Worm (Caenorhabditis elegans) whole organism, L3 larva: ENCODE results near the gene col-132.
A peak's percentile ranks its signal among the peaks of the same experiment; 100 is the strongest.

Source experiments
- aly-2 ChIP-seq: fragments of 150-350 bp; optimal IDR thresholded peaks from 2 replicates; lab custom pipeline; 2014; ENCODE audit warnings: missing biosample characterization, missing genetic modification characterization
- ama-1 ChIP-seq: fragments of 150-350 bp; optimal IDR thresholded peaks from 2 replicates; lab custom pipeline; 2018
- ceh-16 ChIP-seq: sonication (generic microtip); optimal IDR thresholded peaks from 2 replicates; lab custom pipeline; 2017; ENCODE audit warnings: missing biosample characterization, missing genetic modification characterization
- nfya-1 ChIP-seq: sonication (generic microtip); optimal IDR thresholded peaks from 2 replicates; lab custom pipeline; 2017; ENCODE audit warnings: missing genetic modification characterization, mild to moderate bottlenecking, missing compliant biosample characterization, antibody characterized with exemption, moderate library complexity; ENCODE audit not compliant: insufficient read depth
- nhr-11 ChIP-seq: fragments of 150-350 bp; optimal IDR thresholded peaks from 2 replicates; lab custom pipeline; 2014; ENCODE audit warnings: missing biosample characterization, missing genetic modification characterization
- nhr-12 ChIP-seq: fragments of 150-350 bp; optimal IDR thresholded peaks from 2 replicates; lab custom pipeline; 2014; ENCODE audit warnings: missing biosample characterization, missing genetic modification characterization
- sea-2 ChIP-seq: fragments of 150-350 bp; sonication (generic microtip); optimal IDR thresholded peaks from 4 replicates; lab custom pipeline; 2014; ENCODE audit warnings: missing biosample characterization, missing genetic modification reagents, missing genetic modification characterization
- unc-62 ChIP-seq: fragments of 150-350 bp; sonication (generic microtip); optimal IDR thresholded peaks from 4 replicates; lab custom pipeline; 2014; ENCODE audit warnings: missing biosample characterization, missing genetic modification reagents, missing genetic modification characterization
- ztf-11 ChIP-seq: fragments of 150-350 bp; optimal IDR thresholded peaks from 2 replicates; lab custom pipeline; 2014; ENCODE audit warnings: missing biosample characterization, missing genetic modification characterization

DNA sequence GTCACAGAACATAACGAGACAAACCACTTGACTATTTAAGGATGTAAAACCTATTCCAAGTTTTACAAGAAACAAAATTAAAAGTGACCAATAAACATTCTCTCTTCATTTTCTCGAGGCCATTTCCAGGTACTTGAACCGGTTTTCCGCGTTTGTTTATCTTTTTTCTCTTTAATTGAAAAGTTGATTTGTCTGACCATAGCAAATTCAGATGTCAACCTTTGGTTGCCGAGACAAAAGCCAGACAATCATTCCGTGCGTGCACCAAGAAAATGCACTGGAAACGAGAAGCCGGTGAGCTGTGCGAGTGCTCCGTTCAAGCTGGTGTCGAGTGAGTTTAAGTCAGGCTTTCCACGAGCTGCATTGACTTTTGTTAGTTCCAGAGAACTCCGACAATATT, 8.8 kb downstream of the col-132 start:
- no peak for TF ChIP-seq unc-62 (GFP tag; lab: Kevin White, UChicago)
- no peak for TF ChIP-seq nhr-12 (tag; lab: Kevin White, UChicago)
- TF ChIP-seq ama-1 (lab: Kevin White, UChicago) = peak; percentile 61
- TF ChIP-seq aly-2 (tag; lab: Kevin White, UChicago) = no peak
- TF ChIP-seq nhr-11 (tag; lab: Kevin White, UChicago) = no peak
- no peak for TF ChIP-seq ztf-11 (tag; lab: Kevin White, UChicago)
- TF ChIP-seq ceh-16 (tag; lab: Kevin White, UChicago) = no peak
- no peak for TF ChIP-seq nfya-1 (tag; lab: Kevin White, UChicago)
- TF ChIP-seq sea-2 (GFP tag; lab: Kevin White, UChicago) = no peak
